Fruit fly (Drosophila melanogaster) whole organism, embryonic: Measurements from ENCODE around the gene mthl11.
A peak's percentile ranks its signal among the peaks of the same experiment; 100 is the strongest.

Source experiments
- Awh ChIP-seq: fragments of 200-800 bp; sonication (Bioruptor generic); IDR thresholded peaks from 2 replicates; pipeline ENCODE4, ENCODE4 v1.3.6; 2022; ENCODE audit warnings: missing biosample characterization, missing genetic modification characterization
- BtbVII ChIP-seq: fragments of 200-800 bp; sonication (Bioruptor generic); optimal IDR thresholded peaks from 3 replicates; lab custom pipeline; 2017; ENCODE audit warnings: missing biosample characterization, mild to moderate bottlenecking, missing genetic modification characterization
- CG10543 ChIP-seq: fragments of 200-800 bp; sonication (Bioruptor generic); optimal IDR thresholded peaks from 3 replicates; lab custom pipeline; 2017; ENCODE audit warnings: missing biosample characterization, mild to moderate bottlenecking, missing genetic modification characterization, moderate library complexity
- CG14014 ChIP-seq: fragments of 200-800 bp; sonication (Bioruptor generic); IDR thresholded peaks from 2 replicates; pipeline ENCODE4 v1.3.6; 2022; ENCODE audit warnings: missing biosample characterization, missing genetic modification characterization
- CG15073 ChIP-seq: fragments of 200-800 bp; sonication (Bioruptor generic); optimal IDR thresholded peaks from 2 replicates; lab custom pipeline; 2016; ENCODE audit warnings: missing biosample characterization, missing genetic modification characterization
- CG15269 ChIP-seq: fragments of 200-800 bp; sonication (Bioruptor generic); optimal IDR thresholded peaks from 2 replicates; lab custom pipeline; 2018; ENCODE audit warnings: missing biosample characterization, mild to moderate bottlenecking, missing genetic modification characterization, moderate library complexity
- CG15479 ChIP-seq: fragments of 200-800 bp; sonication (Bioruptor generic); optimal IDR thresholded peaks from 3 replicates; lab custom pipeline; 2019; ENCODE audit warnings: missing biosample characterization, mild to moderate bottlenecking, missing genetic modification characterization, moderate library complexity
- CG16813 ChIP-seq: fragments of 200-800 bp; sonication (Bioruptor generic); IDR thresholded peaks from 3 replicates; pipeline ENCODE4 v1.3.6; 2022; ENCODE audit warnings: missing biosample characterization, missing genetic modification characterization; ENCODE audit not compliant: partially characterized antibody
- CG17612 ChIP-seq: fragments of 200-800 bp; sonication (Bioruptor generic); IDR thresholded peaks from 2 replicates; pipeline ENCODE4 v1.3.6; 2022; ENCODE audit warnings: missing biosample characterization, missing genetic modification characterization
- CG17802 ChIP-seq: fragments of 200-800 bp; sonication (Bioruptor generic); optimal IDR thresholded peaks from 2 replicates; lab custom pipeline; 2018; ENCODE audit warnings: missing biosample characterization, mild to moderate bottlenecking, missing genetic modification characterization, moderate library complexity
- CG2678 ChIP-seq: fragments of 200-800 bp; sonication (Bioruptor generic); optimal IDR thresholded peaks from 3 replicates; lab custom pipeline; 2019; ENCODE audit warnings: missing biosample characterization, mild to moderate bottlenecking, missing genetic modification characterization, moderate library complexity
- CG30403 ChIP-seq: fragments of 200-800 bp; sonication (Bioruptor generic); optimal IDR thresholded peaks from 3 replicates; lab custom pipeline; 2016; ENCODE audit warnings: missing biosample characterization, missing genetic modification characterization
- CG3281 ChIP-seq: fragments of 200-800 bp; sonication (Bioruptor generic); optimal IDR thresholded peaks from 3 replicates; lab custom pipeline; 2017; ENCODE audit warnings: missing biosample characterization, mild to moderate bottlenecking, missing genetic modification characterization
- CG7556 ChIP-seq: fragments of 200-800 bp; sonication (Bioruptor generic); optimal IDR thresholded peaks from 2 replicates; lab custom pipeline; 2017; ENCODE audit warnings: missing biosample characterization, mild to moderate bottlenecking, missing genetic modification characterization
- CG9437 ChIP-seq: fragments of 200-800 bp; sonication (Bioruptor generic); optimal IDR thresholded peaks from 2 replicates; lab custom pipeline; 2018; ENCODE audit warnings: missing biosample characterization, mild to moderate bottlenecking, missing genetic modification characterization
- CG9817 ChIP-seq: fragments of 200-800 bp; sonication (Bioruptor generic); optimal IDR thresholded peaks from 2 replicates; lab custom pipeline; 2018; ENCODE audit warnings: missing biosample characterization, mild to moderate bottlenecking, missing genetic modification characterization, moderate library complexity
- Camta ChIP-seq: fragments of 200-800 bp; sonication (Bioruptor generic); optimal IDR thresholded peaks from 2 replicates; lab custom pipeline; 2016; ENCODE audit warnings: missing biosample characterization, missing genetic modification characterization
- CrebB ChIP-seq: fragments of 200-800 bp; sonication (Bioruptor generic); optimal IDR thresholded peaks from 3 replicates; lab custom pipeline; 2018; ENCODE audit warnings: missing biosample characterization, mild to moderate bottlenecking, missing genetic modification characterization
- Deaf1 ChIP-seq: fragments of 200-800 bp; optimal IDR thresholded peaks from 3 replicates; lab custom pipeline; 2019; ENCODE audit warnings: missing biosample characterization, mild to moderate bottlenecking, missing genetic modification characterization, moderate library complexity
- Drgx ChIP-seq: fragments of 200-800 bp; sonication (Bioruptor generic); IDR thresholded peaks from 2 replicates; pipeline ENCODE4 v1.3.6; 2022; ENCODE audit warnings: missing biosample characterization, missing genetic modification characterization
- Elba2 ChIP-seq: fragments of 200-800 bp; sonication (Bioruptor generic); optimal IDR thresholded peaks from 3 replicates; lab custom pipeline; 2016; ENCODE audit warnings: missing biosample characterization, missing genetic modification characterization
- Hey ChIP-seq: fragments of 200-800 bp; sonication (Bioruptor generic); optimal IDR thresholded peaks from 3 replicates; lab custom pipeline; 2018; ENCODE audit warnings: missing biosample characterization, mild to moderate bottlenecking, missing genetic modification characterization
- MTF-1 ChIP-seq: fragments of 200-800 bp; sonication (Bioruptor generic); optimal IDR thresholded peaks from 2 replicates; lab custom pipeline; 2018; ENCODE audit warnings: missing biosample characterization, mild to moderate bottlenecking, missing genetic modification characterization, borderline replicate concordance
- NC2β ChIP-seq: fragments of 200-800 bp; sonication (Bioruptor generic); optimal IDR thresholded peaks from 2 replicates; lab custom pipeline; 2016; ENCODE audit warnings: missing biosample characterization, missing genetic modification characterization
- Ssrp ChIP-seq: fragments of 200-800 bp; sonication (Bioruptor generic); optimal IDR thresholded peaks from 2 replicates; lab custom pipeline; 2018; ENCODE audit warnings: missing biosample characterization, mild to moderate bottlenecking, missing genetic modification characterization, moderate library complexity
- Tbp ChIP-seq: fragments of >200 bp; optimal IDR thresholded peaks from 2 replicates; lab custom pipeline; 2018; ENCODE audit warnings: missing biosample characterization, missing genetic modification characterization
- Usf ChIP-seq: fragments of 200-800 bp; sonication (Bioruptor generic); optimal IDR thresholded peaks from 2 replicates; lab custom pipeline; 2017; ENCODE audit warnings: missing genotype, missing biosample characterization, missing genetic modification characterization
- ara ChIP-seq: fragments of 200-800 bp; sonication (Bioruptor generic); IDR thresholded peaks from 2 replicates; pipeline ENCODE4 v1.3.6; 2022; ENCODE audit warnings: missing biosample characterization, missing genetic modification characterization
- az2 ChIP-seq: fragments of 200-800 bp; sonication (Bioruptor generic); optimal IDR thresholded peaks from 3 replicates; lab custom pipeline; 2016; ENCODE audit warnings: missing biosample characterization, missing genetic modification characterization
- bcd ChIP-seq: fragments of 200-800 bp; sonication (Bioruptor generic); optimal IDR thresholded peaks from 2 replicates; lab custom pipeline; 2017; ENCODE audit warnings: missing biosample characterization, mild to moderate bottlenecking, missing genetic modification characterization
- cg ChIP-seq: fragments of 200-800 bp; sonication (Bioruptor generic); optimal IDR thresholded peaks from 3 replicates; lab custom pipeline; 2019; ENCODE audit warnings: missing biosample characterization, mild to moderate bottlenecking, missing genetic modification characterization, moderate library complexity
- corto ChIP-seq: fragments of 200-800 bp; sonication (Bioruptor generic); optimal IDR thresholded peaks from 2 replicates; lab custom pipeline; 2016; ENCODE audit warnings: missing biosample characterization, mild to moderate bottlenecking, missing genetic modification characterization, moderate library complexity
- crp ChIP-seq, 2 experiments: fragments of 200-800 bp; sonication (Bioruptor generic); optimal IDR thresholded peaks; 2 replicates in 1 of 2; 3 replicates in 1 of 2; lab custom pipeline; 2017; ENCODE audit warnings: missing biosample characterization in 2 of 2, missing genetic modification characterization in 2 of 2, mild to moderate bottlenecking in 1 of 2, moderate library complexity in 1 of 2
- dati ChIP-seq: fragments of 200-800 bp; sonication (Bioruptor generic); IDR thresholded peaks from 2 replicates; pipeline ENCODE4 v1.3.6; 2022; ENCODE audit warnings: missing biosample characterization, missing genetic modification characterization
- ems ChIP-seq: fragments of 200-800 bp; sonication (Bioruptor generic); optimal IDR thresholded peaks from 3 replicates; lab custom pipeline; 2016; ENCODE audit warnings: missing biosample characterization, missing genetic modification characterization
- ftz-f1 ChIP-seq: fragments of 200-800 bp; sonication (Bioruptor generic); optimal IDR thresholded peaks from 2 replicates; lab custom pipeline; 2016; ENCODE audit warnings: missing biosample characterization, missing genetic modification characterization
- ind ChIP-seq: fragments of 200-800 bp; sonication (Bioruptor generic); optimal IDR thresholded peaks from 3 replicates; lab custom pipeline; 2016; ENCODE audit warnings: missing biosample characterization, missing genetic modification characterization
- kay ChIP-seq: fragments of 200-800 bp; sonication (Bioruptor generic); optimal IDR thresholded peaks from 2 replicates; lab custom pipeline; 2016; ENCODE audit warnings: missing biosample characterization, missing genetic modification characterization
- kni ChIP-seq: fragments of 200-800 bp; sonication (Bioruptor generic); optimal IDR thresholded peaks from 3 replicates; lab custom pipeline; 2017; ENCODE audit warnings: mild to moderate bottlenecking, missing biosample characterization, missing genetic modification reagents, missing genetic modification characterization
- nau ChIP-seq: fragments of 200-800 bp; sonication (Bioruptor generic); optimal IDR thresholded peaks from 3 replicates; lab custom pipeline; 2017; ENCODE audit warnings: missing biosample characterization, mild to moderate bottlenecking, missing genetic modification characterization, missing genetic modification reagents
- odd ChIP-seq: fragments of 200-800 bp; sonication (Bioruptor generic); optimal IDR thresholded peaks from 2 replicates; lab custom pipeline; 2017; ENCODE audit warnings: missing biosample characterization, mild to moderate bottlenecking, missing genetic modification characterization
- pros ChIP-seq: fragments of 200-800 bp; sonication (Bioruptor generic); optimal IDR thresholded peaks from 3 replicates; lab custom pipeline; 2019; ENCODE audit warnings: missing biosample characterization, mild to moderate bottlenecking, missing genetic modification characterization, moderate library complexity
- pzg ChIP-seq: fragments of 200-800 bp; sonication (Bioruptor generic); optimal IDR thresholded peaks from 3 replicates; lab custom pipeline; 2018; ENCODE audit warnings: missing biosample characterization, mild to moderate bottlenecking, missing genetic modification characterization, moderate library complexity
- rib ChIP-seq: fragments of 200-800 bp; sonication (Bioruptor generic); IDR thresholded peaks from 2 replicates; pipeline ENCODE4 v1.3.6; 2022; ENCODE audit warnings: missing biosample characterization, missing genetic modification characterization
- ro ChIP-seq: fragments of 200-800 bp; sonication (Bioruptor generic); IDR thresholded peaks from 2 replicates; pipeline ENCODE4 v1.3.6; 2022; ENCODE audit warnings: missing biosample characterization, missing genetic modification characterization
- run ChIP-seq: fragments of 200-800 bp; sonication (Bioruptor generic); optimal IDR thresholded peaks from 3 replicates; lab custom pipeline; 2018; ENCODE audit warnings: missing biosample characterization, mild to moderate bottlenecking, missing genetic modification characterization
- sim ChIP-seq: fragments of 200-800 bp; sonication (Bioruptor generic); IDR thresholded peaks from 2 replicates; pipeline ENCODE4 v1.3.6; 2022; ENCODE audit warnings: missing biosample characterization, missing genetic modification characterization
- sima ChIP-seq: fragments of 200-800 bp; sonication (Bioruptor generic); optimal IDR thresholded peaks from 2 replicates; lab custom pipeline; 2016; ENCODE audit warnings: missing biosample characterization, missing genetic modification characterization
- slbo ChIP-seq: fragments of 200-800 bp; sonication (Bioruptor generic); IDR thresholded peaks from 2 replicates; pipeline ENCODE4 v1.3.6; 2022; ENCODE audit warnings: missing biosample characterization, missing genetic modification characterization
- ssp ChIP-seq: fragments of 200-800 bp; sonication (Bioruptor generic); IDR thresholded peaks from 2 replicates; pipeline ENCODE4 v1.3.6; 2022; ENCODE audit warnings: missing biosample characterization, missing genetic modification characterization
- trem ChIP-seq: fragments of 200-800 bp; optimal IDR thresholded peaks from 3 replicates; lab custom pipeline; 2019; ENCODE audit warnings: missing biosample characterization, mild to moderate bottlenecking, missing genetic modification characterization, moderate library complexity
- tup ChIP-seq: fragments of 200-800 bp; sonication (Bioruptor generic); optimal IDR thresholded peaks from 2 replicates; lab custom pipeline; 2016; ENCODE audit warnings: missing biosample characterization, mild to moderate bottlenecking, missing genetic modification characterization, moderate library complexity

Gene mthl11

DNA sequence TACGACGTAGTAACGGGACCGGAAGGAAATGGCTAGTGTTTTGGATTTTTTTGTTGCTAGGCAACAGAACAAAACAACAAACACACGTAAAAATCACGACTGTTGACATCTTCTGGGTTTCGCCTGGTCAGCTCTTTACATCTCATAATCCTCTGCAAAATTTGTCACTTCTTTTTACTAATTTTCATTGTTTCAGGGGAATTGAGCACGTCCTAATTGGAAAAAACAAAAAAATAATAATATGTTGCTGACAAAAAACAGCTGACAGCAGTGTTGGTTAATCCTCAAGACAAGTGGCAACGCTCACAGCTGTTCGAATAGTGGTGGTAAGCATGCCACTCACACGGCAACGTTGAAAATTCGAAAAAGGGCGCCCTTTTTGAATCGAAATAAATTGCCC is 23.0 kb upstream of the mthl11 start, which contains the start of gene Rfx (continued):
- TF ChIP-seq nau (no peak), crp (GFP tag; optimal IDR thresholded peaks at IDR 0.05; lab: Kevin White, UChicago) (peak; percentile 98 to 100), CG10543 (GFP tag; lab: Kevin White, UChicago) (peak; percentile 53), corto (no peak), ssp (GFP tag; lab: Robert Waterston, UW) (no peak), sim (no peak), az2 (GFP tag; lab: Kevin White, UChicago) (no peak), Deaf1 (tag; lab: Kevin White, UChicago) (no peak), slbo (GFP tag; lab: Robert Waterston, UW) (no peak), kni (GFP tag; lab: Kevin White, UChicago) (peak; percentile 11), ind (no peak), Ssrp (tag; lab: Kevin White, UChicago) (no peak), cg (GFP tag; lab: Kevin White, UChicago) (no peak), Tbp (no peak), CG15269 (tag; lab: Kevin White, UChicago) (no peak), Drgx (no peak), Awh (no peak), trem (tag; lab: Kevin White, UChicago) (peak; percentile 63), MTF-1 (GFP tag; lab: Kevin White, UChicago) (no peak), Hey (tag; lab: Kevin White, UChicago) (no peak), CG17802 (tag; lab: Kevin White, UChicago) (no peak), CG2678 (tag; lab: Kevin White, UChicago) (peak; percentile 24), Camta (GFP tag; lab: Kevin White, UChicago) (peak; percentile 1), NC2β (GFP tag; lab: Kevin White, UChicago) (peak; percentile 23), ro (GFP tag; lab: Robert Waterston, UW) (no peak), BtbVII (peak; percentile 58), CrebB (tag; lab: Kevin White, UChicago) (peak; percentile 34), CG16813 (no peak), CG30403 (peak; percentile 37), odd (GFP tag; lab: Kevin White, UChicago) (no peak), CG14014 (no peak), CG9437 (no peak), sima (GFP tag; lab: Kevin White, UChicago) (no peak), run (tag; lab: Kevin White, UChicago) (no peak), CG15479 (no peak), pzg (GFP tag; lab: Kevin White, UChicago) (peak; percentile 88), CG17612 (GFP tag; lab: Robert Waterston, UW) (no peak), ems (GFP tag; lab: Kevin White, UChicago) (peak; percentile 31), dati (no peak), CG7556 (GFP tag; lab: Kevin White, UChicago) (peak; percentile 43), CG15073 (no peak), rib (GFP tag; lab: Robert Waterston, UW) (no peak), Elba2 (peak; percentile 39), ara (GFP tag; lab: Robert Waterston, UW) (no peak), CG3281 (GFP tag; lab: Kevin White, UChicago) (peak; percentile 33), CG9817 (tag; lab: Kevin White, UChicago) (peak; percentile 8), kay (GFP tag; lab: Kevin White, UChicago) (no peak), Usf (GFP tag; lab: Kevin White, UChicago) (no peak), bcd (GFP tag; lab: Kevin White, UChicago) (peak; percentile 33), ftz-f1 (GFP tag; lab: Kevin White, UChicago) (no peak), pros (GFP tag; lab: Kevin White, UChicago) (no peak), tup (GFP tag; lab: Kevin White, UChicago) (no peak)
